ENCODE assay signal across 3 fruit fly cellular contexts in the genomic region with DNA sequence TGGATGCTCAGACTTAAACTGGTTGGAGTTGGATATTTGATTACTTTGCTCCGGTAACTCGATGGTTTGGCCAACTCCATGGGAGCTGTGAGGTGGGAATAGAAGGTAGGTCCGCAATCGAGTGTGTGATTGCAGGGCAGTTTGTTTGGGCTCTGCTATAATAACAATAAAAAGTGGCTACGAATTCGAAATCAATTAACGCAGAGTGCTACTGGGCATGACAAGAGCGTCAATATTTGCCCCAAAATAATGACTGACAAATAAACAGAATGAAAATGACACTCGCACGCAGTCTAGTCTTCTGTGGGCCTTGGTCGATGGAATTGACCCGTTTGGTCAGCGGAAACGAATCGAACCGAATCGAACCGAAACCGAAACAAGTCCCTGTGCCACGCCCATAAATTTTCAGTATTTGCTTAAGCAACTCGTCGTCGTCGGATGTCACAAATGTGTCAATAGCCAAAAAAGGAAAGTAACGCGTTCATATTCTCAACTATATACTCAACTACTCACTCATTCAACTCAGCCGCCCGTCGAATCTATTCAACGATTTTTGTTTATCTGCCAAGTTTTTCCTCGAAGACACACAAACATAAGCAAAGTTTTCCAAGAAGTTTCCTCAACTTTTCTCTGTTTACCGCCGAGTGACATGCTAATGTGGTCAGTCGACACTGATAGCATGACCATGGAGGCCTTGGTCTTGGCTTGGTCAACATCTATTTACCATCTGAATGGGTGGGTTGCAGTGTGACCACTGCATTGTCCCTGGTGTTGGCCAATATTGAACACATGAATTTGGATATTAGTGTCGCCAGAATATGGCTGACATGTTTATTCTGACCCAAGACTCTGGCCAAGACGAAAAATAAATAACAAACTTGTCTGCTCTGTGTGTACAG.
TF ChIP-seq lines count a peak whose summit lies in the region.

No protein-coding gene starts in this region.

- TF ChIP-seq CTCF in whole organism, embryonic (GFP tag; optimal IDR thresholded peaks at IDR 0.05; lab: Kevin White, UChicago), result no peak

TF ChIP-seq in whole organism, adult, 20 proteins besides CTCF, POLR2A, EP300 and RAD21:
- TF ChIP-seq tj (GFP tag; optimal IDR thresholded peaks at IDR 0.05; lab: Kevin White, UChicago) (no peak), kay (GFP tag; lab: Kevin White, UChicago; ENCODE audit: borderline replicate concordance) (peak; percentile 45)
TF ChIP-seq in whole organism, adult: peak in this region for 1.

TF ChIP-seq in whole organism, embryonic, 481 proteins besides CTCF, POLR2A, EP300 and RAD21 (continues in another document):
- TF ChIP-seq CG10654 (GFP tag; optimal IDR thresholded peaks at IDR 0.05; lab: Kevin White, UChicago) (no peak), ATbp (GFP tag; optimal IDR thresholded peaks at IDR 0.05; lab: Kevin White, UChicago) (peak; percentile 24), BtbVII (GFP tag; optimal IDR thresholded peaks at IDR 0.05; lab: Kevin White, UChicago) (peak; percentile 3), ken (GFP tag; IDR thresholded peaks at IDR 0.05; lab: Robert Waterston, UW) (peak; percentile 41; the same call in 1 of the 3 replicates), MBD-R2 (GFP tag; IDR thresholded peaks at IDR 0.05; lab: Robert Waterston, UW) (no peak), CG6175 (GFP tag; IDR thresholded peaks at IDR 0.05; lab: Robert Waterston, UW) (0 out of 3 replicates have a peak, but pooled peaks have one; percentile 35), Xrp1 (GFP tag; IDR thresholded peaks at IDR 0.05; lab: Robert Waterston, UW) (0 out of 2 replicates have a peak, but pooled peaks have one; percentile 16), Spps (tag; optimal IDR thresholded peaks at IDR 0.05; lab: Kevin White, UChicago) (no peak), pzg (GFP tag; optimal IDR thresholded peaks at IDR 0.05; lab: Kevin White, UChicago) (no peak), CG15479 (GFP tag; optimal IDR thresholded peaks at IDR 0.05; lab: Kevin White, UChicago) (no peak), CG8359 (GFP tag; optimal IDR thresholded peaks at IDR 0.05; lab: Kevin White, UChicago; ENCODE audit: borderline replicate concordance) (peak; percentile 36), CG3281 (GFP tag; optimal IDR thresholded peaks at IDR 0.05; lab: Kevin White, UChicago) (peak; percentile 12), Asciz (GFP tag; optimal IDR thresholded peaks at IDR 0.05; lab: Kevin White, UChicago) (peak; percentile 4), CG2712 (tag; optimal IDR thresholded peaks at IDR 0.05; lab: Kevin White, UChicago) (peak; percentile 3), bcd (GFP tag; optimal IDR thresholded peaks at IDR 0.05; lab: Kevin White, UChicago) (peak; percentile 0), onecut (GFP tag; IDR thresholded peaks at IDR 0.05; lab: Robert Waterston, UW) (0 out of 2 replicates have a peak, but pooled peaks have one; percentile 3), CG12071 (GFP tag; optimal IDR thresholded peaks at IDR 0.05; lab: Kevin White, UChicago) (peak; percentile 25), CG10321 (GFP tag; IDR thresholded peaks at IDR 0.05; lab: Robert Waterston, UW) (0 out of 2 replicates have a peak, but pooled peaks have one; percentile 24), CG10147 (GFP tag; optimal IDR thresholded peaks at IDR 0.05; lab: Kevin White, UChicago) (no peak), HLH3B (GFP tag; IDR thresholded peaks at IDR 0.05; lab: Robert Waterston, UW) (peak; percentile 33; the same call in 1 of the 2 replicates), nerfin-2 (GFP tag; IDR thresholded peaks at IDR 0.05; lab: Robert Waterston, UW; ENCODE audit: partially characterized antibody) (no peak), CG3407 (GFP tag; optimal IDR thresholded peaks at IDR 0.05; lab: Kevin White, UChicago) (peak; percentile 17), Deaf1 (tag; optimal IDR thresholded peaks at IDR 0.05; lab: Kevin White, UChicago) (peak; percentile 44), Hr78 (GFP tag; optimal IDR thresholded peaks at IDR 0.05; lab: Kevin White, UChicago) (peak in 1 of 2 experiments; percentile 41), CG17802 (tag; optimal IDR thresholded peaks at IDR 0.05; lab: Kevin White, UChicago) (no peak), CG5180 (GFP tag; optimal IDR thresholded peaks at IDR 0.05; lab: Kevin White, UChicago) (peak; percentile 36), Sox102F (GFP tag; optimal IDR thresholded peaks at IDR 0.05; lab: Kevin White, UChicago) (peak; percentile 7), Sry-δ (GFP tag; optimal IDR thresholded peaks at IDR 0.05; lab: Kevin White, UChicago) (peak; percentile 8), CG11723 (GFP tag; optimal IDR thresholded peaks at IDR 0.05; lab: Kevin White, UChicago) (peak; percentile 13), eve (GFP tag; optimal IDR thresholded peaks at IDR 0.05; lab: Kevin White, UChicago) (peak in 1 of 2 experiments; percentile 40), B-H1 (GFP tag; IDR thresholded peaks at IDR 0.05; lab: Robert Waterston, UW) (peak; percentile 23; the same call in 1 of the 3 replicates), zfh1 (GFP tag; IDR thresholded peaks at IDR 0.05; lab: Robert Waterston, UW) (peak; percentile 26; the same call in 1 of the 3 replicates), CG8290 (GFP tag; optimal IDR thresholded peaks at IDR 0.05; lab: Kevin White, UChicago) (no peak), CG8290 (tag; optimal IDR thresholded peaks at IDR 0.05; lab: Kevin White, UChicago) (peak in 1 of 2 experiments; percentile 35), Ravus (GFP tag; IDR thresholded peaks at IDR 0.05; lab: Robert Waterston, UW) (no peak)

TF ChIP-seq in whole organism, prepupa, 60 proteins besides CTCF, POLR2A, EP300 and RAD21:
- no peak for TF ChIP-seq CG8319 (GFP tag; optimal IDR thresholded peaks at IDR 0.05; lab: Kevin White, UChicago)
- TF ChIP-seq CG6163 (GFP tag; IDR thresholded peaks at IDR 0.05; lab: Robert Waterston, UW), result 0 out of 3 replicates have a peak, but pooled peaks have one; percentile 26
- TF ChIP-seq CG10669 (GFP tag; optimal IDR thresholded peaks at IDR 0.05; lab: Kevin White, UChicago), result no peak
- no peak for TF ChIP-seq dsx (GFP tag; optimal IDR thresholded peaks at IDR 0.05; lab: Kevin White, UChicago; ENCODE audit: poor library complexity, severe bottlenecking)
- peak; percentile 9 for TF ChIP-seq Eip78C (GFP tag; lab: Kevin White, UChicago)
- no peak for TF ChIP-seq CG16779 (tag; optimal IDR thresholded peaks at IDR 0.05; lab: Kevin White, UChicago)
- TF ChIP-seq fkh (GFP tag; optimal IDR thresholded peaks at IDR 0.05; lab: Kevin White, UChicago), result peak; percentile 65
- TF ChIP-seq pdm3 (GFP tag; optimal IDR thresholded peaks at IDR 0.05; lab: Kevin White, UChicago), result no peak
- 0 out of 2 replicates have a peak, but pooled peaks have one; percentile 7 for TF ChIP-seq CG15336 (GFP tag; IDR thresholded peaks at IDR 0.05; lab: Robert Waterston, UW)
- TF ChIP-seq CG3032 (tag; optimal IDR thresholded peaks at IDR 0.05; lab: Kevin White, UChicago), result no peak
